Worm (Caenorhabditis elegans) whole organism, early embryonic: ENCODE measurements around the gene trpp-9.

Source experiments
- B0310.2 ChIP-seq: sonication (generic microtip); optimal IDR thresholded peaks from 2 replicates; lab custom pipeline; 2016; ENCODE audit warnings: mild to moderate bottlenecking, missing genetic modification characterization, missing compliant biosample characterization
- F13C5.2 ChIP-seq: sonication (generic microtip); optimal IDR thresholded peaks from 2 replicates; lab custom pipeline; 2017; ENCODE audit warnings: mild to moderate bottlenecking, missing genetic modification characterization, inconsistent platforms, missing compliant biosample characterization
- aly-1 ChIP-seq: sonication (generic microtip); optimal IDR thresholded peaks from 2 replicates; lab custom pipeline; 2016; ENCODE audit warnings: missing genetic modification characterization, missing compliant biosample characterization
- ama-1 ChIP-seq: fragments of 150-350 bp; optimal IDR thresholded peaks from 2 replicates; lab custom pipeline; 2014
- ceh-13 ChIP-seq: fragments of 200-800 bp; sonication (Bioruptor generic); optimal IDR thresholded peaks from 2 replicates; lab custom pipeline; 2018; ENCODE audit warnings: mild to moderate bottlenecking, missing genetic modification characterization, missing compliant biosample characterization
- ceh-36 ChIP-seq: sonication (generic microtip); optimal IDR thresholded peaks from 2 replicates; lab custom pipeline; 2016; ENCODE audit warnings: missing genetic modification characterization, inconsistent platforms, missing compliant biosample characterization
- ets-7 ChIP-seq: sonication (generic microtip); optimal IDR thresholded peaks from 2 replicates; lab custom pipeline; 2016; ENCODE audit warnings: missing genotype, missing genetic modification characterization, missing compliant biosample characterization
- flt-1 ChIP-seq: fragments of 200-800 bp; sonication (Bioruptor generic); IDR thresholded peaks from 2 replicates; pipeline ENCODE4 v1.3.6; 2022; ENCODE audit warnings: missing genetic modification characterization, missing compliant biosample characterization
- hmbx-1 ChIP-seq: sonication (generic microtip); optimal IDR thresholded peaks from 2 replicates; lab custom pipeline; 2016; ENCODE audit warnings: mild to moderate bottlenecking, missing genetic modification characterization, missing compliant biosample characterization
- hmg-4 ChIP-seq: fragments of 200-800 bp; sonication (Bioruptor generic); optimal IDR thresholded peaks from 2 replicates; lab custom pipeline; 2018; ENCODE audit warnings: mild to moderate bottlenecking, missing genetic modification characterization, missing compliant biosample characterization
- hnd-1 ChIP-seq: sonication (generic microtip); optimal IDR thresholded peaks from 2 replicates; lab custom pipeline; 2016; ENCODE audit warnings: missing genetic modification characterization, missing compliant biosample characterization
- pes-1 ChIP-seq: fragments of 200-800 bp; sonication (Bioruptor generic); IDR thresholded peaks from 2 replicates; pipeline ENCODE4 v1.3.6; 2022; ENCODE audit warnings: missing genetic modification reagents, missing genetic modification characterization, missing compliant biosample characterization
- scrt-1 ChIP-seq: fragments of 200-800 bp; sonication (Bioruptor generic); IDR thresholded peaks from 2 replicates; pipeline ENCODE4 v1.3.6; 2022; ENCODE audit warnings: missing genetic modification characterization, missing compliant biosample characterization
- sea-1 ChIP-seq: fragments of 200-800 bp; sonication (Bioruptor generic); conservative IDR thresholded peaks from 2 replicates; pipeline ENCODE4 v1.3.6; 2022; ENCODE audit warnings: missing genetic modification characterization, missing compliant biosample characterization
- tbx-11 ChIP-seq: fragments of 200-800 bp; sonication (Bioruptor generic); IDR thresholded peaks from 2 replicates; pipeline ENCODE4 v1.3.6; 2022; ENCODE audit warnings: missing genetic modification characterization, missing compliant biosample characterization
- tbx-37 ChIP-seq: fragments of 200-800 bp; sonication (Bioruptor generic); conservative IDR thresholded peaks from 2 replicates; pipeline ENCODE4 v1.3.6; 2022; ENCODE audit warnings: missing genetic modification reagents, missing genetic modification characterization, missing compliant biosample characterization
- tra-4 ChIP-seq: sonication (generic microtip); optimal IDR thresholded peaks from 2 replicates; lab custom pipeline; 2017; ENCODE audit warnings: missing genetic modification characterization, missing compliant biosample characterization

trpp-9 gene

ce11 chrX:11558156-11558555 is 5.6 kb upstream of the trpp-9 start:
- no peak for TF ChIP-seq scrt-1
- no peak for TF ChIP-seq F13C5.2 (tag; lab: Kevin White, UChicago)
- no peak for TF ChIP-seq ceh-36
- TF ChIP-seq hmbx-1 (tag; lab: Kevin White, UChicago): no peak
- no peak for TF ChIP-seq tbx-11 (GFP tag; lab: Robert Waterston, UW)
- no peak for TF ChIP-seq ama-1 (lab: Kevin White, UChicago)
- TF ChIP-seq aly-1 (tag; lab: Kevin White, UChicago): no peak
- no peak for TF ChIP-seq hmg-4
- no peak for TF ChIP-seq B0310.2 (tag; lab: Kevin White, UChicago)
- TF ChIP-seq pes-1 (GFP tag; lab: Robert Waterston, UW): no peak
- no peak for TF ChIP-seq sea-1 (GFP tag; lab: Robert Waterston, UW)
- TF ChIP-seq tbx-37 (GFP tag; lab: Robert Waterston, UW): no peak
- TF ChIP-seq hnd-1 (tag; lab: Kevin White, UChicago): no peak
- no peak for TF ChIP-seq flt-1
- no peak for TF ChIP-seq tra-4 (tag; lab: Kevin White, UChicago)
- no peak for TF ChIP-seq ets-7 (tag; lab: Kevin White, UChicago)
- no peak for TF ChIP-seq ceh-13 (GFP tag; lab: Kevin White, UChicago)

ce11 chrX:11560076-11560475 is 3.6 kb upstream of the trpp-9 start:
- TF ChIP-seq hmg-4: no peak
- no peak for TF ChIP-seq tbx-11 (GFP tag; lab: Robert Waterston, UW)
- TF ChIP-seq ceh-36: no peak
- no peak for TF ChIP-seq B0310.2 (tag; lab: Kevin White, UChicago)
- TF ChIP-seq ets-7 (tag; lab: Kevin White, UChicago): no peak
- no peak for TF ChIP-seq sea-1 (GFP tag; lab: Robert Waterston, UW)
- no peak for TF ChIP-seq ama-1 (lab: Kevin White, UChicago)
- TF ChIP-seq tbx-37 (GFP tag; lab: Robert Waterston, UW): no peak

DNA sequence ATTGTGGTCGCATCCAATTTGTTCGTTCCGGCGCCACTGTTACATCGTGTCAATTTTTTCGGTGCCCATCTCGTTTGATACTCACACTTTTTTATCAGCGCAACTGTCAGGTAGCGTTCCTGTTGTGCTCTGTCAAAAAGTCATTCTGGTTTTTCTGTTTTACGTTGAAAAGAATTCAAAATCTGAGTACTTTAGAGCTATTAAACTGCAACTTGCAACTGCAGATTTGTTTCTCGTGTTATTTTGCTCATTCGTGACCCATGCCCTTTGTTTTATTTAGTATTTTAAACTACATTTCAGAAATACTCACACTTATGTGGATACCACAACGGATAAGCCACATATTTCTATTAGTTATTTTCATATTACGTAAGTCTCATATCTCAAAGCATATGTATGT is 3.1 kb upstream of the trpp-9 start, which contains the start of gene lev-8:
TSS of gene lev-8 (plus strand) at position 301 of the 400 bp plus-strand sequence.
- TF ChIP-seq tbx-11 (GFP tag; lab: Robert Waterston, UW): no peak
- TF ChIP-seq hmbx-1 (tag; lab: Kevin White, UChicago): no peak
- no peak for TF ChIP-seq aly-1 (tag; lab: Kevin White, UChicago)
- no peak for TF ChIP-seq sea-1 (GFP tag; lab: Robert Waterston, UW)
- TF ChIP-seq hnd-1 (tag; lab: Kevin White, UChicago): no peak
- no peak for TF ChIP-seq B0310.2 (tag; lab: Kevin White, UChicago)
- no peak for TF ChIP-seq F13C5.2 (tag; lab: Kevin White, UChicago)
- no peak for TF ChIP-seq ceh-13 (GFP tag; lab: Kevin White, UChicago)
- TF ChIP-seq pes-1 (GFP tag; lab: Robert Waterston, UW): no peak
- TF ChIP-seq scrt-1: no peak
- no peak for TF ChIP-seq tbx-37 (GFP tag; lab: Robert Waterston, UW)
- no peak for TF ChIP-seq ama-1 (lab: Kevin White, UChicago)
- no peak for TF ChIP-seq flt-1
- TF ChIP-seq tra-4 (tag; lab: Kevin White, UChicago): no peak
- no peak for TF ChIP-seq ets-7 (tag; lab: Kevin White, UChicago)
- no peak for TF ChIP-seq ceh-36
- TF ChIP-seq hmg-4: no peak

- TF ChIP-seq ceh-13 (GFP tag; lab: Kevin White, UChicago) (no peak), hnd-1 (tag; lab: Kevin White, UChicago) (no peak), ets-7 (tag; lab: Kevin White, UChicago) (no peak), tbx-11 (GFP tag; lab: Robert Waterston, UW) (no peak), aly-1 (tag; lab: Kevin White, UChicago) (no peak), tra-4 (tag; lab: Kevin White, UChicago) (no peak), ceh-36 (no peak), sea-1 (GFP tag; lab: Robert Waterston, UW) (no peak), hmg-4 (no peak), F13C5.2 (tag; lab: Kevin White, UChicago) (no peak), B0310.2 (tag; lab: Kevin White, UChicago) (no peak)
These were observed 6.1 kb downstream of the trpp-9 start for ce11 chrX:11569744-11570359.

DNA sequence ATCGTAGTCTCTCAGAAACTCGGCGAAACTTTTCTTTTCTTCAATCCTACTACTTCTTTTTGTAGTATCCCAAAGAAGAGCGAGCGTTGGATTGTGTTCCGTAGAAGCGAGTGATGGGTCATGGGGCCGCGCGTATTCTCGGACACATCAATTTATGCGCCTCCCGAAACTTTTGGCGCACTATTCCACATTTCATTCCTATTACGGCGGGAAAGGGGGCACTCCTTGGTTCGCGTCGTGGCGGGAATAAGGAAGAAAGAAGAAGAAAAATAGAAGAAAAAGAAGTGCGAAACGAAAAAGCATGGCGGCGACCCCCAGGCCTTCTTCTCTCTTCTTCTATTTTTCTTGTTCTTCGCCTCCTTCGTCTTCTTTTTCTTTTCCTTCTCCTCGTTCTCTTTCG is 8.0 kb downstream of the trpp-9 start:
- no peak for TF ChIP-seq tbx-11 (GFP tag; lab: Robert Waterston, UW)
- TF ChIP-seq pes-1 (GFP tag; lab: Robert Waterston, UW): no peak
- TF ChIP-seq hnd-1 (tag; lab: Kevin White, UChicago): no peak
- TF ChIP-seq ets-7 (tag; lab: Kevin White, UChicago): no peak
- TF ChIP-seq scrt-1: no peak
- TF ChIP-seq aly-1 (tag; lab: Kevin White, UChicago): no peak
- TF ChIP-seq hmbx-1 (tag; lab: Kevin White, UChicago): no peak
- no peak for TF ChIP-seq ceh-13 (GFP tag; lab: Kevin White, UChicago)
- no peak for TF ChIP-seq hmg-4
- TF ChIP-seq F13C5.2 (tag; lab: Kevin White, UChicago): no peak
- no peak for TF ChIP-seq flt-1
- no peak for TF ChIP-seq tbx-37 (GFP tag; lab: Robert Waterston, UW)
- no peak for TF ChIP-seq ama-1 (lab: Kevin White, UChicago)
- no peak for TF ChIP-seq B0310.2 (tag; lab: Kevin White, UChicago)

DNA sequence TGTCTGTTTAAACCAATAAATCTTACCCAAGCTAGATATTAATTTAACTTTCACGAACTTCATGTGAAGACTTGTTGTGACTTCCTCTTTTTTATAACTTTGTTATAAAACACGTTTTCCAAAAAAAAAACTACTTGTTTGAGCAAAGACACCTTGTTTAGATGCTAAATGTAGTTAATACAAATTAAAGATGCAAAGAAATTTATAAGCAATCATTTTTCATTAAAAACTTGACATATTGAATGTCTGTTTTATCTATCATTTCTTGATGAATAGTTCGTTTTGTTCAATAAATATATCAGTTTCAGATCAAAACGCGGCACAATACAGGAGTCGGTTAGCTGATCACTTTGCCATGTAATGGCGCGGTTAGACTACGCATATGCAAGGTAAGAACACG is 8.5 kb downstream of the trpp-9 start, which contains the start of gene frm-3:
TSS of gene frm-3 (plus strand) at position 301 of the 400 bp plus-strand sequence.
- TF ChIP-seq ceh-36 (no peak), tbx-11 (GFP tag; lab: Robert Waterston, UW) (no peak), F13C5.2 (tag; lab: Kevin White, UChicago) (no peak), scrt-1 (no peak), hmbx-1 (tag; lab: Kevin White, UChicago) (no peak), ets-7 (tag; lab: Kevin White, UChicago) (no peak), pes-1 (GFP tag; lab: Robert Waterston, UW) (no peak), tbx-37 (GFP tag; lab: Robert Waterston, UW) (no peak), B0310.2 (tag; lab: Kevin White, UChicago) (no peak), aly-1 (tag; lab: Kevin White, UChicago) (no peak), ama-1 (lab: Kevin White, UChicago) (no peak), hnd-1 (tag; lab: Kevin White, UChicago) (no peak), tra-4 (tag; lab: Kevin White, UChicago) (no peak), hmg-4 (no peak)
